Worm (Caenorhabditis elegans): ENCODE data around the gene tbc-2.

DNA sequence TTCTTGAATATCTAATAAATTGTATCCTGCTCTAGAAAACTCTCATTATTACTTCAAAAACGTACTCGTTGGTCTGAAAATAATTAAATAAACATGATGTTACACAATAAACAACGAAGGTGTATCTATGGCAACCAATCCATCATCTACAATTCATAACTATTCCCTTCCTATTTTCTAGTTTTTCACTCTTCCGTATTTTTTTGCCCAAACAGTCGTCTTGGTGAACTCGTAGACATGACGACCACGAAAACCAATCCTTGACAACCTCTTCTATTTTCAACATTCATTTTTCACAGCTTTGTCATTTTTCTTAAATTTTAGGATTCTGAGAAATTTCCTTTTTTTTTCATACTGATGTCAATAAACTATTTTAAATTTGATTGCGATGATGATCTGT, 38.4 kb downstream of the tbc-2 start, which contains the start of gene K05F1.13:
- TF ChIP-seq R02D3.7 (tag; optimal IDR thresholded peaks at IDR 0.05) (no peak), egl-27 (tag; optimal IDR thresholded peaks at IDR 0.05) (no peak), nhr-6 (tag; optimal IDR thresholded peaks at IDR 0.05) (no peak), blmp-1 (tag; optimal IDR thresholded peaks at IDR 0.05; ENCODE audit: insufficient read depth) (no peak), unc-62 (GFP tag; optimal IDR thresholded peaks at IDR 0.05) (no peak), snpc-4 (tag; optimal IDR thresholded peaks at IDR 0.05) (no peak), crh-2 (tag; optimal IDR thresholded peaks at IDR 0.05) (no peak), ama-1 (optimal IDR thresholded peaks at IDR 0.05) (no peak), unc-55 (GFP tag; optimal IDR thresholded peaks at IDR 0.05) (no peak), nhr-77 (tag; optimal IDR thresholded peaks at IDR 0.05) (no peak), nhr-237 (tag; optimal IDR thresholded peaks at IDR 0.05) (no peak), ztf-11 (tag; optimal IDR thresholded peaks at IDR 0.05) (no peak), lin-13 (GFP tag; optimal IDR thresholded peaks at IDR 0.05) (no peak)
